Worm (Caenorhabditis elegans) whole organism, young adult: ENCODE measurements around the gene K06H7.7.

ENCODE experiments used
- B0336.3 ChIP-seq: fragments of 200-800 bp; sonication (Bioruptor generic); IDR thresholded peaks from 2 replicates; pipeline ENCODE4 v1.3.6; 2022; ENCODE audit warnings: missing genetic modification characterization, missing compliant biosample characterization
- C17E4.6 ChIP-seq: fragments of 200-800 bp; sonication (Bioruptor generic); IDR thresholded peaks from 2 replicates; pipeline ENCODE4 v1.3.6; 2022; ENCODE audit warnings: missing genetic modification reagents, missing genetic modification characterization, missing compliant biosample characterization
- D2030.7 ChIP-seq: fragments of 200-800 bp; sonication (Bioruptor generic); IDR thresholded peaks from 2 replicates; pipeline ENCODE4 v1.3.6; 2022; ENCODE audit warnings: missing genetic modification reagents, missing genetic modification characterization, missing compliant biosample characterization
- F10E7.11 ChIP-seq: sonication (generic microtip); optimal IDR thresholded peaks from 2 replicates; lab custom pipeline; 2017; ENCODE audit warnings: mild to moderate bottlenecking, missing genetic modification characterization, moderate library complexity, missing compliant biosample characterization
- F23B12.7 ChIP-seq: sonication (generic microtip); optimal IDR thresholded peaks from 2 replicates; lab custom pipeline; 2017; ENCODE audit warnings: missing genetic modification characterization, mild to moderate bottlenecking, missing compliant biosample characterization, antibody characterized with exemption, moderate library complexity; ENCODE audit not compliant: insufficient read depth
- F39B2.1 ChIP-seq: fragments of 200-800 bp; sonication (Bioruptor generic); IDR thresholded peaks from 2 replicates; pipeline ENCODE4 v1.3.6; 2022; ENCODE audit warnings: missing genetic modification reagents, missing genetic modification characterization, missing compliant biosample characterization
- F49E8.2 ChIP-seq: sonication (generic microtip); optimal IDR thresholded peaks from 3 replicates; lab custom pipeline; 2017; ENCODE audit warnings: missing genetic modification characterization, mild to moderate bottlenecking, missing compliant biosample characterization, antibody characterized with exemption, moderate library complexity; ENCODE audit not compliant: insufficient read depth
- F57A8.1 ChIP-seq: fragments of 200-800 bp; sonication (Bioruptor generic); optimal IDR thresholded peaks from 2 replicates; lab custom pipeline; 2018; ENCODE audit warnings: mild to moderate bottlenecking, missing genetic modification characterization, moderate library complexity, missing compliant biosample characterization
- athp-1 ChIP-seq: sonication (generic microtip); optimal IDR thresholded peaks from 2 replicates; lab custom pipeline; 2017; ENCODE audit warnings: mild to moderate bottlenecking, missing genetic modification characterization, missing compliant biosample characterization
- bed-1 ChIP-seq: fragments of 200-800 bp; sonication (Bioruptor generic); IDR thresholded peaks from 2 replicates; pipeline ENCODE4 v1.3.6; 2022; ENCODE audit warnings: missing genetic modification reagents, missing genetic modification characterization, missing compliant biosample characterization
- bed-2 ChIP-seq: fragments of 200-800 bp; sonication (Bioruptor generic); IDR thresholded peaks from 2 replicates; pipeline ENCODE4 v1.3.6; 2022; ENCODE audit warnings: missing genetic modification reagents, missing genetic modification characterization, missing compliant biosample characterization
- cebp-1 ChIP-seq, 2 experiments: fragments of 200-800 bp in 1 of 2; sonication (Bioruptor generic) in 1 of 2; sonication (generic microtip) in 1 of 2; IDR thresholded peaks in 1 of 2; optimal IDR thresholded peaks in 1 of 2; 2 replicates each; pipeline versions ENCODE4 v1.3.6 to Lab custom; 2017 to 2022; ENCODE audit warnings: missing compliant biosample characterization in 2 of 2, missing genetic modification characterization in 2 of 2, mild to moderate bottlenecking in 1 of 2, missing genetic modification reagents in 1 of 2, moderate library complexity in 1 of 2
- ceh-100 ChIP-seq: fragments of 200-800 bp; sonication (Bioruptor generic); IDR thresholded peaks from 2 replicates; pipeline ENCODE4 v1.3.6; 2022; ENCODE audit warnings: missing genetic modification reagents, missing genetic modification characterization, missing compliant biosample characterization
- ceh-79 ChIP-seq: sonication (generic microtip); optimal IDR thresholded peaks from 2 replicates; lab custom pipeline; 2017; ENCODE audit warnings: mild to moderate bottlenecking, missing genetic modification characterization, missing compliant biosample characterization
- ceh-91 ChIP-seq: fragments of 200-800 bp; sonication (Bioruptor generic); IDR thresholded peaks from 2 replicates; pipeline ENCODE4 v1.3.6; 2022; ENCODE audit warnings: missing genetic modification reagents, missing genetic modification characterization, missing compliant biosample characterization
- die-1 ChIP-seq: sonication (generic microtip); optimal IDR thresholded peaks from 2 replicates; lab custom pipeline; 2016; ENCODE audit warnings: missing genotype, mild to moderate bottlenecking, missing genetic modification characterization, missing compliant biosample characterization
- efl-1 ChIP-seq: fragments of 150-350 bp; optimal IDR thresholded peaks from 2 replicates; lab custom pipeline; 2014; ENCODE audit warnings: missing biosample characterization, missing genetic modification reagents, missing genetic modification characterization
- ekl-4 ChIP-seq: fragments of 200-800 bp; sonication (Bioruptor generic); IDR thresholded peaks from 2 replicates; pipeline ENCODE4 v1.3.6; 2022; ENCODE audit warnings: missing genetic modification reagents, missing genetic modification characterization, missing compliant biosample characterization
- fkh-3 ChIP-seq: sonication (generic microtip); optimal IDR thresholded peaks from 2 replicates; lab custom pipeline; 2016; ENCODE audit warnings: mild to moderate bottlenecking, missing genetic modification characterization, missing compliant biosample characterization
- hmg-20 ChIP-seq: fragments of 200-800 bp; sonication (Bioruptor generic); IDR thresholded peaks from 2 replicates; pipeline ENCODE4 v1.3.6; 2022; ENCODE audit warnings: missing genetic modification reagents, missing genetic modification characterization, missing compliant biosample characterization
- hrde-1 ChIP-seq: sonication (generic microtip); optimal IDR thresholded peaks from 2 replicates; lab custom pipeline; 2016; ENCODE audit warnings: missing genetic modification characterization, mild to moderate bottlenecking, missing compliant biosample characterization, moderate library complexity, missing genotype, missing genetic modification reagents, borderline replicate concordance
- hsf-1 ChIP-seq: fragments of 200-800 bp; sonication (Bioruptor generic); IDR thresholded peaks from 2 replicates; pipeline ENCODE4 v1.3.6; 2022; ENCODE audit warnings: missing genetic modification reagents, missing genetic modification characterization, missing compliant biosample characterization
- lag-1 ChIP-seq: fragments of 200-800 bp; sonication (Bioruptor generic); IDR thresholded peaks from 2 replicates; pipeline ENCODE4 v1.3.6; 2022; ENCODE audit warnings: missing genetic modification reagents, missing genetic modification characterization, missing compliant biosample characterization
- let-607 ChIP-seq, 2 experiments: fragments of 200-800 bp in 1 of 2; sonication (Bioruptor generic) in 1 of 2; sonication (generic microtip) in 1 of 2; optimal IDR thresholded peaks; 2 replicates each; lab custom pipeline; 2016 to 2018; ENCODE audit warnings: mild to moderate bottlenecking in 2 of 2, missing compliant biosample characterization in 2 of 2, missing genetic modification characterization in 2 of 2, moderate library complexity in 2 of 2, missing genotype in 1 of 2
- lin-26 ChIP-seq: fragments of 200-800 bp; sonication (Bioruptor generic); IDR thresholded peaks from 2 replicates; pipeline ENCODE4 v1.3.6; 2022; ENCODE audit warnings: missing genetic modification reagents, missing genetic modification characterization, missing compliant biosample characterization
- lin-40 ChIP-seq: sonication (generic microtip); optimal IDR thresholded peaks from 2 replicates; lab custom pipeline; 2016; ENCODE audit warnings: missing genetic modification characterization, mild to moderate bottlenecking, missing compliant biosample characterization, missing genotype, missing genetic modification reagents
- lin-54 ChIP-seq: fragments of 200-800 bp; sonication (Bioruptor generic); optimal IDR thresholded peaks from 2 replicates; lab custom pipeline; 2018; ENCODE audit warnings: mild to moderate bottlenecking, missing genetic modification characterization, missing compliant biosample characterization
- madf-3 ChIP-seq: fragments of 200-800 bp; sonication (Bioruptor generic); IDR thresholded peaks from 2 replicates; pipeline ENCODE4 v1.3.6; 2022; ENCODE audit warnings: missing genetic modification reagents, missing genetic modification characterization, missing compliant biosample characterization
- madf-8 ChIP-seq: fragments of 200-800 bp; sonication (Bioruptor generic); conservative IDR thresholded peaks from 2 replicates; pipeline ENCODE4 v1.3.6; 2022; ENCODE audit warnings: missing genetic modification reagents, missing genetic modification characterization, missing compliant biosample characterization
- mcd-1 ChIP-seq: fragments of 200-800 bp; sonication (Bioruptor generic); IDR thresholded peaks from 2 replicates; pipeline ENCODE4 v1.3.6; 2022; ENCODE audit warnings: missing genetic modification reagents, missing genetic modification characterization, missing compliant biosample characterization
- mes-4 ChIP-seq: sonication (generic microtip); optimal IDR thresholded peaks from 2 replicates; lab custom pipeline; 2016; ENCODE audit warnings: missing genotype, missing genetic modification characterization, missing compliant biosample characterization
- nfya-2 ChIP-seq: fragments of 200-800 bp; sonication (Bioruptor generic); IDR thresholded peaks from 2 replicates; pipeline ENCODE4 v1.3.6; 2022; ENCODE audit warnings: missing genetic modification reagents, missing genetic modification characterization, missing compliant biosample characterization
- nfyb-1 ChIP-seq: fragments of 200-800 bp; sonication (Bioruptor generic); IDR thresholded peaks from 2 replicates; pipeline ENCODE4 v1.3.6; 2022; ENCODE audit warnings: missing genetic modification reagents, missing genetic modification characterization, missing compliant biosample characterization
- pha-4 ChIP-seq: fragments of 150-350 bp; sonication (generic microtip); optimal IDR thresholded peaks from 2 replicates; lab custom pipeline; 2014; ENCODE audit warnings: missing biosample characterization, missing genetic modification reagents, missing genetic modification characterization
- rcor-1 ChIP-seq: fragments of 200-800 bp; sonication (Bioruptor generic); IDR thresholded peaks from 2 replicates; pipeline ENCODE4 v1.3.6; 2022; ENCODE audit warnings: missing genetic modification reagents, missing genetic modification characterization, missing compliant biosample characterization
- rec-8 ChIP-seq, 2 experiments: sonication (generic microtip); optimal IDR thresholded peaks; 2 replicates each; lab custom pipeline; 2016; ENCODE audit warnings: mild to moderate bottlenecking in 2 of 2, missing genetic modification characterization in 2 of 2, missing genetic modification reagents in 2 of 2, missing genotype in 2 of 2, missing biosample characterization in 1 of 2, missing compliant biosample characterization in 1 of 2, moderate library complexity in 1 of 2
- snpc-1.1 ChIP-seq: sonication (generic microtip); optimal IDR thresholded peaks from 2 replicates; lab custom pipeline; 2017; ENCODE audit warnings: missing genetic modification characterization, mild to moderate bottlenecking, missing compliant biosample characterization, antibody characterized with exemption, moderate library complexity, missing genotype, missing genetic modification reagents; ENCODE audit not compliant: insufficient read depth
- snpc-3.4 ChIP-seq: sonication (generic microtip); optimal IDR thresholded peaks from 2 replicates; lab custom pipeline; 2017; ENCODE audit warnings: missing genetic modification characterization, mild to moderate bottlenecking, missing compliant biosample characterization, antibody characterized with exemption, moderate library complexity, missing genotype, missing genetic modification reagents
- snpc-4 ChIP-seq, 5 experiments: fragments of 150-350 bp in 1 of 5; sonication (generic microtip) in 4 of 5; optimal IDR thresholded peaks; 2 replicates each; lab custom pipeline; 2014 to 2018; ENCODE audit warnings: missing genetic modification characterization in 5 of 5, missing biosample characterization in 3 of 5, antibody characterized with exemption in 2 of 5, mild to moderate bottlenecking in 2 of 5, missing compliant biosample characterization in 2 of 5, missing genotype in 2 of 5, moderate library complexity in 2 of 5, missing genetic modification reagents in 1 of 5
- tbp1 ChIP-seq: fragments of 200-800 bp; sonication (Bioruptor generic); optimal IDR thresholded peaks from 2 replicates; lab custom pipeline; 2018; ENCODE audit warnings: mild to moderate bottlenecking, missing genetic modification characterization, missing compliant biosample characterization
- tbx-9 ChIP-seq: sonication (generic microtip); optimal IDR thresholded peaks from 2 replicates; lab custom pipeline; 2016; ENCODE audit warnings: borderline replicate concordance, missing genetic modification characterization, inconsistent platforms, missing compliant biosample characterization
- ztf-18 ChIP-seq: sonication (generic microtip); optimal IDR thresholded peaks from 2 replicates; lab custom pipeline; 2016; ENCODE audit warnings: missing genotype, mild to moderate bottlenecking, missing genetic modification characterization, missing compliant biosample characterization
- ztf-3 ChIP-seq: fragments of 200-800 bp; sonication (Bioruptor generic); optimal IDR thresholded peaks from 2 replicates; lab custom pipeline; 2018; ENCODE audit warnings: mild to moderate bottlenecking, missing genetic modification characterization, missing compliant biosample characterization

The K06H7.7 gene

DNA sequence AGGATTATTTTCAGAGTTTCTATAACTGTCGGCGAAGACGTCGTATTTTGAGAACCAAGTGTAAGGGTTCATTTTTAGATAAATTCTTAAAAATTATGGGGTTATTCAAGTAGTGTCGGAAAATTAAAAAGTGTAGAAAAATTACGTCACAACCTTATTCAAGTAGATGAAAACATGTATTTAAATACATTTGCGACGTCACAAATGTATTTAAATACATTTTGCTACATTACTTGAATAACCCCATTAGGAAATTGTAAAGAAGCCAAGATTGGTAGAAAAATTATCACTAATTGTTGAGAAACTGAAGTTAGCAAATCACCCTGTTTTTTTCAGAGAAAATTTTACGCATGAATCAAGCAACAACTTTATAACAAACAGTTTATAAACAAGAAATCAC is 43.9 kb upstream of the K06H7.7 start (continued):
- TF ChIP-seq snpc-4 (GFP tag; optimal IDR thresholded peaks at IDR 0.05; lab: Kevin White, UChicago) = no peak
- TF ChIP-seq snpc-4 (tag; optimal IDR thresholded peaks at IDR 0.05; lab: Kevin White, UChicago) = peak in 2 of 4 experiments; percentile 8 to 29
- peak; percentile 50; the same call in 1 of the 2 replicates for TF ChIP-seq nfyb-1 (GFP tag; lab: Robert Waterston, UW)
- TF ChIP-seq lin-40 (tag; lab: Kevin White, UChicago) = no peak
- no peak for TF ChIP-seq ceh-91 (GFP tag; lab: Robert Waterston, UW)
- TF ChIP-seq snpc-3.4 (tag; lab: Kevin White, UChicago) = peak; percentile 4
- no peak for TF ChIP-seq F23B12.7 (tag; lab: Kevin White, UChicago)
- 0 out of 2 replicates have a peak, but pooled peaks have one; percentile 18 for TF ChIP-seq hmg-20 (GFP tag; lab: Robert Waterston, UW)
- TF ChIP-seq tbp1 (GFP tag; lab: Kevin White, UChicago) = peak; percentile 32
- TF ChIP-seq pha-4 (tag; lab: Kevin White, UChicago) = no peak
- no peak for TF ChIP-seq tbx-9
- peak; percentile 67 for TF ChIP-seq F49E8.2 (tag; lab: Kevin White, UChicago)
- TF ChIP-seq lag-1 (GFP tag; lab: Robert Waterston, UW) = no peak
- TF ChIP-seq F10E7.11 (tag; lab: Kevin White, UChicago) = no peak
- no peak for TF ChIP-seq fkh-3 (tag; lab: Kevin White, UChicago)
- TF ChIP-seq die-1 (tag; lab: Kevin White, UChicago) = no peak
- peak; percentile 34; the same call in 1 of the 2 replicates for TF ChIP-seq D2030.7
- TF ChIP-seq ztf-18 = peak; percentile 8
- no peak for TF ChIP-seq ceh-79 (tag; lab: Kevin White, UChicago)
- no peak for TF ChIP-seq mes-4 (tag; lab: Kevin White, UChicago)
- peak; percentile 56 for TF ChIP-seq athp-1 (tag; lab: Kevin White, UChicago)
- peak; percentile 79 for TF ChIP-seq ekl-4
- TF ChIP-seq cebp-1 (GFP tag; IDR thresholded peaks at IDR 0.05; lab: Robert Waterston, UW) = no peak
- peak; percentile 6 for TF ChIP-seq cebp-1 (tag; optimal IDR thresholded peaks at IDR 0.05; lab: Kevin White, UChicago)
- peak; percentile 20; the same call in 1 of the 2 replicates for TF ChIP-seq ceh-100 (GFP tag; lab: Robert Waterston, UW)
- 0 out of 2 replicates have a peak, but pooled peaks have one; percentile 12 for TF ChIP-seq nfya-2
- TF ChIP-seq hrde-1 (tag; lab: Kevin White, UChicago) = peak; percentile 83
- TF ChIP-seq F57A8.1 = no peak
- no peak for TF ChIP-seq bed-2 (GFP tag; lab: Robert Waterston, UW)
- TF ChIP-seq lin-26 (GFP tag; lab: Robert Waterston, UW) = peak; percentile 58; the same call in 1 of the 2 replicates
- peak; percentile 37 for TF ChIP-seq lin-54
- TF ChIP-seq ztf-3 (GFP tag; lab: Kevin White, UChicago) = no peak
- TF ChIP-seq F39B2.1 (GFP tag; lab: Robert Waterston, UW) = peak; percentile 78; the same call in 1 of the 2 replicates
- peak; percentile 31; the same call in 1 of the 2 replicates for TF ChIP-seq C17E4.6 (GFP tag; lab: Robert Waterston, UW)
- peak in 1 of 2 experiments; percentile 5 for TF ChIP-seq rec-8 (tag; optimal IDR thresholded peaks at IDR 0.05; lab: Kevin White, UChicago)
- peak; percentile 68; the same call in 1 of the 2 replicates for TF ChIP-seq rcor-1 (GFP tag; lab: Robert Waterston, UW)
- TF ChIP-seq madf-3 (GFP tag; lab: Robert Waterston, UW) = peak; percentile 74; the same call in 1 of the 2 replicates
- no peak for TF ChIP-seq efl-1 (GFP tag; lab: Kevin White, UChicago)
- TF ChIP-seq mcd-1 = 0 out of 2 replicates have a peak, but pooled peaks have one; percentile 9
- no peak for TF ChIP-seq bed-1 (GFP tag; lab: Robert Waterston, UW)
- TF ChIP-seq let-607 (tag; optimal IDR thresholded peaks at IDR 0.05; lab: Kevin White, UChicago) = no peak
- TF ChIP-seq snpc-1.1 (tag; lab: Kevin White, UChicago) = no peak
- peak; percentile 64; the same call in 1 of the 2 replicates for TF ChIP-seq B0336.3
- TF ChIP-seq hsf-1 = peak; percentile 74
- TF ChIP-seq madf-8 = 0 out of 2 replicates have a peak, but pooled peaks have one; percentile 9
- TF ChIP-seq, all 124 proteins: peak for 33
